Worm (Caenorhabditis elegans) whole organism, L1 larva: Measurements from ENCODE around the gene ZK643.6.

Experiments
- grh-1 ChIP-seq: fragments of 200-800 bp; sonication (Bioruptor generic); IDR thresholded peaks from 2 replicates; pipeline ENCODE4 v1.3.6; 2022; ENCODE audit warnings: missing genetic modification reagents, missing genetic modification characterization, missing compliant biosample characterization
- zip-4 ChIP-seq: fragments of 200-800 bp; sonication (Bioruptor generic); optimal IDR thresholded peaks from 2 replicates; lab custom pipeline; 2018; ENCODE audit warnings: mild to moderate bottlenecking, missing genetic modification characterization, moderate library complexity, missing compliant biosample characterization

ce11 chrIII:8988544-8988943 lies 28.0 kb upstream of the ZK643.6 start:
- no peak for TF ChIP-seq grh-1 (GFP tag; lab: Robert Waterston, UW)
- no peak for TF ChIP-seq zip-4
